Fruit fly (Drosophila melanogaster): Measurements from ENCODE around the gene CG6839.

dm6 chr3L:18890283-18891175 lies 26.9 kb upstream of the CG6839 start, which contains the start of gene CG3961:
- TF ChIP-seq CG12605 (GFP tag; IDR thresholded peaks at IDR 0.05) (peak; percentile 81), CG32121 (GFP tag; IDR thresholded peaks at IDR 0.05) (peak; percentile 95), CG14655 (GFP tag; optimal IDR thresholded peaks at IDR 0.05) (peak; percentile 100), CG10348 (GFP tag; IDR thresholded peaks at IDR 0.05) (peak; percentile 69; the same call in 1 of the 2 replicates), rn (GFP tag; IDR thresholded peaks at IDR 0.05) (peak; percentile 81), gl (tag; optimal IDR thresholded peaks at IDR 0.05) (peak; percentile 90), CG17806 (tag; optimal IDR thresholded peaks at IDR 0.05) (peak; percentile 99), CG34367 (tag; optimal IDR thresholded peaks at IDR 0.05) (peak; percentile 99), CG8159 (tag; optimal IDR thresholded peaks at IDR 0.05) (peak; percentile 98)

Data from whole organism, pupa.